Worm (Caenorhabditis elegans) whole organism, young adult: Measurements from ENCODE around the gene str-61.

Experiments used
- B0336.3 ChIP-seq: fragments of 200-800 bp; sonication (Bioruptor generic); IDR thresholded peaks from 2 replicates; pipeline ENCODE4 v1.3.6; 2022; ENCODE audit warnings: missing genetic modification characterization, missing compliant biosample characterization
- D2030.7 ChIP-seq: fragments of 200-800 bp; sonication (Bioruptor generic); IDR thresholded peaks from 2 replicates; pipeline ENCODE4 v1.3.6; 2022; ENCODE audit warnings: missing genetic modification reagents, missing genetic modification characterization, missing compliant biosample characterization
- F10E7.11 ChIP-seq: sonication (generic microtip); optimal IDR thresholded peaks from 2 replicates; lab custom pipeline; 2017; ENCODE audit warnings: mild to moderate bottlenecking, missing genetic modification characterization, moderate library complexity, missing compliant biosample characterization
- F23B12.7 ChIP-seq: sonication (generic microtip); optimal IDR thresholded peaks from 2 replicates; lab custom pipeline; 2017; ENCODE audit warnings: missing genetic modification characterization, mild to moderate bottlenecking, missing compliant biosample characterization, antibody characterized with exemption, moderate library complexity; ENCODE audit not compliant: insufficient read depth
- F49E8.2 ChIP-seq: sonication (generic microtip); optimal IDR thresholded peaks from 3 replicates; lab custom pipeline; 2017; ENCODE audit warnings: missing genetic modification characterization, mild to moderate bottlenecking, missing compliant biosample characterization, antibody characterized with exemption, moderate library complexity; ENCODE audit not compliant: insufficient read depth
- F57C9.4 ChIP-seq: sonication (generic microtip); optimal IDR thresholded peaks from 2 replicates; lab custom pipeline; 2017; ENCODE audit warnings: mild to moderate bottlenecking, missing genetic modification characterization, missing compliant biosample characterization
- K11D2.4 ChIP-seq: fragments of 200-800 bp; sonication (Bioruptor generic); IDR thresholded peaks from 2 replicates; pipeline ENCODE4 v1.3.6; 2022; ENCODE audit warnings: missing genetic modification reagents, missing genetic modification characterization, missing compliant biosample characterization
- K12H6.12 ChIP-seq: fragments of 200-800 bp; sonication (Bioruptor generic); optimal IDR thresholded peaks from 2 replicates; lab custom pipeline; 2018; ENCODE audit warnings: mild to moderate bottlenecking, missing genetic modification characterization, missing compliant biosample characterization
- T07F8.4 ChIP-seq: sonication (generic microtip); optimal IDR thresholded peaks from 2 replicates; lab custom pipeline; 2016; ENCODE audit warnings: mild to moderate bottlenecking, missing genetic modification characterization, moderate library complexity, missing compliant biosample characterization
- T26A5.8 ChIP-seq: sonication (generic microtip); optimal IDR thresholded peaks from 2 replicates; lab custom pipeline; 2016; ENCODE audit warnings: missing genetic modification characterization, missing compliant biosample characterization
- Y56A3A.18 ChIP-seq: fragments of 200-800 bp; sonication (Bioruptor generic); IDR thresholded peaks from 2 replicates; pipeline ENCODE4 v1.3.6; 2022; ENCODE audit warnings: missing genetic modification reagents, missing genetic modification characterization, missing compliant biosample characterization
- Y67H2A.10 ChIP-seq: fragments of 200-800 bp; sonication (Bioruptor generic); conservative IDR thresholded peaks from 2 replicates; pipeline ENCODE4 v1.3.6; 2022; ENCODE audit warnings: missing genetic modification reagents, missing genetic modification characterization, missing compliant biosample characterization
- ZK185.1 ChIP-seq: sonication (generic microtip); optimal IDR thresholded peaks from 2 replicates; lab custom pipeline; 2016; ENCODE audit warnings: mild to moderate bottlenecking, missing genetic modification characterization, missing compliant biosample characterization; ENCODE audit not compliant: poor library complexity, severe bottlenecking
- aptf-2 ChIP-seq: fragments of 200-800 bp; sonication (Bioruptor generic); conservative IDR thresholded peaks from 2 replicates; pipeline ENCODE4 v1.3.6; 2022; ENCODE audit warnings: missing genetic modification reagents, missing genetic modification characterization, missing compliant biosample characterization
- athp-1 ChIP-seq: sonication (generic microtip); optimal IDR thresholded peaks from 2 replicates; lab custom pipeline; 2017; ENCODE audit warnings: mild to moderate bottlenecking, missing genetic modification characterization, missing compliant biosample characterization
- attf-6 ChIP-seq: fragments of 200-800 bp; sonication (Bioruptor generic); IDR thresholded peaks from 2 replicates; pipeline ENCODE4 v1.3.6; 2022; ENCODE audit warnings: missing genetic modification reagents, missing genetic modification characterization, missing compliant biosample characterization
- bed-1 ChIP-seq: fragments of 200-800 bp; sonication (Bioruptor generic); IDR thresholded peaks from 2 replicates; pipeline ENCODE4 v1.3.6; 2022; ENCODE audit warnings: missing genetic modification reagents, missing genetic modification characterization, missing compliant biosample characterization
- bed-2 ChIP-seq: fragments of 200-800 bp; sonication (Bioruptor generic); IDR thresholded peaks from 2 replicates; pipeline ENCODE4 v1.3.6; 2022; ENCODE audit warnings: missing genetic modification reagents, missing genetic modification characterization, missing compliant biosample characterization
- cebp-1 ChIP-seq, 2 experiments: fragments of 200-800 bp in 1 of 2; sonication (Bioruptor generic) in 1 of 2; sonication (generic microtip) in 1 of 2; IDR thresholded peaks in 1 of 2; optimal IDR thresholded peaks in 1 of 2; 2 replicates each; pipeline versions ENCODE4 v1.3.6 to Lab custom; 2017 to 2022; ENCODE audit warnings: missing compliant biosample characterization in 2 of 2, missing genetic modification characterization in 2 of 2, mild to moderate bottlenecking in 1 of 2, missing genetic modification reagents in 1 of 2, moderate library complexity in 1 of 2
- dox-1 ChIP-seq: fragments of 200-800 bp; sonication (Bioruptor generic); IDR thresholded peaks from 2 replicates; pipeline ENCODE4 v1.3.6; 2022; ENCODE audit warnings: missing genetic modification reagents, missing genetic modification characterization, missing compliant biosample characterization
- dpl-1 ChIP-seq: fragments of 150-350 bp; optimal IDR thresholded peaks from 2 replicates; lab custom pipeline; 2014; ENCODE audit warnings: missing biosample characterization, missing genetic modification reagents, missing genetic modification characterization
- egl-44 ChIP-seq: fragments of 200-800 bp; sonication (Bioruptor generic); IDR thresholded peaks from 2 replicates; pipeline ENCODE4 v1.3.6; 2022; ENCODE audit warnings: missing genetic modification reagents, missing genetic modification characterization, missing compliant biosample characterization
- ets-4 ChIP-seq: fragments of 200-800 bp; sonication (Bioruptor generic); optimal IDR thresholded peaks from 2 replicates; lab custom pipeline; 2018; ENCODE audit warnings: mild to moderate bottlenecking, missing genetic modification characterization, missing compliant biosample characterization
- gei-17 ChIP-seq: fragments of 200-800 bp; sonication (Bioruptor generic); optimal IDR thresholded peaks from 2 replicates; lab custom pipeline; 2018; ENCODE audit warnings: mild to moderate bottlenecking, missing genetic modification characterization, missing compliant biosample characterization
- hlh-12 ChIP-seq: sonication (generic microtip); optimal IDR thresholded peaks from 2 replicates; lab custom pipeline; 2016; ENCODE audit warnings: missing genetic modification characterization, missing compliant biosample characterization
- hmg-1.2 ChIP-seq: fragments of 200-800 bp; sonication (Bioruptor generic); IDR thresholded peaks from 2 replicates; pipeline ENCODE4 v1.3.6; 2022; ENCODE audit warnings: missing genetic modification reagents, missing genetic modification characterization, missing compliant biosample characterization
- hrde-1 ChIP-seq: sonication (generic microtip); optimal IDR thresholded peaks from 2 replicates; lab custom pipeline; 2016; ENCODE audit warnings: missing genetic modification characterization, mild to moderate bottlenecking, missing compliant biosample characterization, moderate library complexity, missing genotype, missing genetic modification reagents, borderline replicate concordance
- hsf-1 ChIP-seq: fragments of 200-800 bp; sonication (Bioruptor generic); IDR thresholded peaks from 2 replicates; pipeline ENCODE4 v1.3.6; 2022; ENCODE audit warnings: missing genetic modification reagents, missing genetic modification characterization, missing compliant biosample characterization
- lin-26 ChIP-seq: fragments of 200-800 bp; sonication (Bioruptor generic); IDR thresholded peaks from 2 replicates; pipeline ENCODE4 v1.3.6; 2022; ENCODE audit warnings: missing genetic modification reagents, missing genetic modification characterization, missing compliant biosample characterization
- lsl-1 ChIP-seq: fragments of 200-800 bp; sonication (Bioruptor generic); optimal IDR thresholded peaks from 2 replicates; lab custom pipeline; 2018; ENCODE audit warnings: mild to moderate bottlenecking, missing genetic modification characterization, moderate library complexity, missing compliant biosample characterization
- madf-10 ChIP-seq: sonication (generic microtip); optimal IDR thresholded peaks from 2 replicates; lab custom pipeline; 2016; ENCODE audit warnings: mild to moderate bottlenecking, missing genetic modification characterization, missing compliant biosample characterization
- madf-3 ChIP-seq: fragments of 200-800 bp; sonication (Bioruptor generic); IDR thresholded peaks from 2 replicates; pipeline ENCODE4 v1.3.6; 2022; ENCODE audit warnings: missing genetic modification reagents, missing genetic modification characterization, missing compliant biosample characterization
- madf-8 ChIP-seq: fragments of 200-800 bp; sonication (Bioruptor generic); conservative IDR thresholded peaks from 2 replicates; pipeline ENCODE4 v1.3.6; 2022; ENCODE audit warnings: missing genetic modification reagents, missing genetic modification characterization, missing compliant biosample characterization
- mxl-1 ChIP-seq: sonication (generic microtip); optimal IDR thresholded peaks from 2 replicates; lab custom pipeline; 2016; ENCODE audit warnings: missing genetic modification characterization, missing compliant biosample characterization
- nfya-1 ChIP-seq: sonication (generic microtip); optimal IDR thresholded peaks from 2 replicates; lab custom pipeline; 2017; ENCODE audit warnings: antibody characterized with exemption, missing compliant biosample characterization, missing genetic modification characterization, borderline replicate concordance; ENCODE audit not compliant: insufficient read depth
- nfya-2 ChIP-seq: fragments of 200-800 bp; sonication (Bioruptor generic); IDR thresholded peaks from 2 replicates; pipeline ENCODE4 v1.3.6; 2022; ENCODE audit warnings: missing genetic modification reagents, missing genetic modification characterization, missing compliant biosample characterization
- nhr-120 ChIP-seq: fragments of 200-800 bp; sonication (Bioruptor generic); IDR thresholded peaks from 2 replicates; pipeline ENCODE4 v1.3.6; 2022; ENCODE audit warnings: missing genetic modification characterization, missing compliant biosample characterization
- nhr-80 ChIP-seq: sonication (generic microtip); optimal IDR thresholded peaks from 2 replicates; lab custom pipeline; 2016; ENCODE audit warnings: missing genetic modification characterization, missing compliant biosample characterization
- pbrm-1 ChIP-seq: fragments of 200-800 bp; sonication (Bioruptor generic); IDR thresholded peaks from 2 replicates; pipeline ENCODE4 v1.3.6; 2022; ENCODE audit warnings: missing genetic modification reagents, missing genetic modification characterization, missing compliant biosample characterization
- repo-1 ChIP-seq: sonication (generic microtip); optimal IDR thresholded peaks from 2 replicates; lab custom pipeline; 2017; ENCODE audit warnings: mild to moderate bottlenecking, missing genetic modification characterization, missing compliant biosample characterization
- sea-2 ChIP-seq: fragments of 200-800 bp; sonication (Bioruptor generic); IDR thresholded peaks from 2 replicates; pipeline ENCODE4 v1.3.6; 2022; ENCODE audit warnings: missing genetic modification characterization, missing compliant biosample characterization
- snpc-4 ChIP-seq, 5 experiments: fragments of 150-350 bp in 1 of 5; sonication (generic microtip) in 4 of 5; optimal IDR thresholded peaks; 2 replicates each; lab custom pipeline; 2014 to 2018; ENCODE audit warnings: missing genetic modification characterization in 5 of 5, missing biosample characterization in 3 of 5, antibody characterized with exemption in 2 of 5, mild to moderate bottlenecking in 2 of 5, missing compliant biosample characterization in 2 of 5, missing genotype in 2 of 5, moderate library complexity in 2 of 5, missing genetic modification reagents in 1 of 5
- tbp1 ChIP-seq: fragments of 200-800 bp; sonication (Bioruptor generic); optimal IDR thresholded peaks from 2 replicates; lab custom pipeline; 2018; ENCODE audit warnings: mild to moderate bottlenecking, missing genetic modification characterization, missing compliant biosample characterization
- ztf-18 ChIP-seq: sonication (generic microtip); optimal IDR thresholded peaks from 2 replicates; lab custom pipeline; 2016; ENCODE audit warnings: missing genotype, mild to moderate bottlenecking, missing genetic modification characterization, missing compliant biosample characterization
- ztf-26 ChIP-seq: sonication (generic microtip); optimal IDR thresholded peaks from 2 replicates; lab custom pipeline; 2017; ENCODE audit warnings: missing genetic modification characterization, missing compliant biosample characterization
- ztf-28 ChIP-seq: fragments of 200-800 bp; sonication (Bioruptor generic); IDR thresholded peaks from 2 replicates; pipeline ENCODE4 v1.3.6; 2022; ENCODE audit warnings: missing genetic modification reagents, missing genetic modification characterization, missing compliant biosample characterization
- ztf-6 ChIP-seq: fragments of 200-800 bp; sonication (Bioruptor generic); IDR thresholded peaks from 2 replicates; pipeline ENCODE4 v1.3.6; 2022; ENCODE audit warnings: missing genetic modification reagents, missing genetic modification characterization, missing compliant biosample characterization

Gene str-61

DNA sequence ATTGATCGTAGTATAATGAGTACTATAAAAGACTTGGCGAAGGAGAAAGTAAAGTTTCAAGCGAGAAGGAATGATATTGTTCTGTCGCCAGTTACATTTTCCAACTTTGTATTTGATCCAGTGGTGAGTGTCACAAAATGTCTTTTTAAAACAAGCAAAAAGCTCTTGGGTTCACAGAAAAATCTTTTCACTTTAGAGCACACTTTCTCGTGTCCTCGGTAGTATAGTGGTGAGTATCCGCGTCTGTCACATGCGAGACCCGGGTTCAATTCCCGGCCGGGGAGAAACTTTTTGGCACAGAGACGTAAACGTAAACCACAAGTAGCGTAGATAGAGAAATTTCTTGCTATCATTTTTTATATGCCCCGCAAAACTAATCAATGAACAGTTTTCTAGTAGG is 30.7 kb downstream of the str-61 start (continued):
- no peak for TF ChIP-seq sea-2 (GFP tag; lab: Robert Waterston, UW)
- TF ChIP-seq attf-6 (GFP tag; lab: Robert Waterston, UW) = peak; percentile 83
- TF ChIP-seq K12H6.12 (tag; lab: Kevin White, UChicago) = no peak
- TF ChIP-seq dpl-1 (GFP tag; lab: Kevin White, UChicago) = no peak
- no peak for TF ChIP-seq ztf-26 (tag; lab: Kevin White, UChicago)
- TF ChIP-seq nfya-2 = no peak
- no peak for TF ChIP-seq K11D2.4 (GFP tag; lab: Robert Waterston, UW)
- no peak for TF ChIP-seq F23B12.7
- TF ChIP-seq nfya-1 (tag; lab: Kevin White, UChicago) = no peak
- TF ChIP-seq nhr-120 (GFP tag; lab: Robert Waterston, UW) = no peak
- TF ChIP-seq lsl-1 = no peak
- peak; percentile 74 for TF ChIP-seq lin-26 (GFP tag; lab: Robert Waterston, UW)
- TF ChIP-seq D2030.7 (GFP tag; lab: Robert Waterston, UW) = peak; percentile 37; the same call in 1 of the 2 replicates
- no peak for TF ChIP-seq gei-17 (GFP tag; lab: Kevin White, UChicago)
- TF ChIP-seq hrde-1 (tag; lab: Kevin White, UChicago) = peak; percentile 22
- peak; percentile 5 for TF ChIP-seq nhr-80 (tag; lab: Kevin White, UChicago)
- TF ChIP-seq ztf-6 = no peak
- no peak for TF ChIP-seq repo-1 (tag; lab: Kevin White, UChicago)
- TF ChIP-seq bed-1 (GFP tag; lab: Robert Waterston, UW) = no peak
- peak; percentile 59 for TF ChIP-seq hmg-1.2 (GFP tag; lab: Robert Waterston, UW)
- TF ChIP-seq aptf-2 = no peak
- peak; percentile 7 for TF ChIP-seq athp-1 (tag; lab: Kevin White, UChicago)
- peak; percentile 89 for TF ChIP-seq tbp1 (GFP tag; lab: Kevin White, UChicago)
- TF ChIP-seq madf-10 (tag; lab: Kevin White, UChicago) = peak; percentile 8
- TF ChIP-seq hlh-12 (tag; lab: Kevin White, UChicago) = no peak
- peak; percentile 46 for TF ChIP-seq ztf-18 (tag; lab: Kevin White, UChicago)
- no peak for TF ChIP-seq madf-8 (GFP tag; lab: Robert Waterston, UW)
- TF ChIP-seq ZK185.1 (tag; lab: Kevin White, UChicago) = peak; percentile 57
- peak; percentile 63 for TF ChIP-seq snpc-4 (GFP tag; optimal IDR thresholded peaks at IDR 0.05; lab: Kevin White, UChicago)
- TF ChIP-seq snpc-4 (tag; optimal IDR thresholded peaks at IDR 0.05; lab: Kevin White, UChicago) = peak in 2 of 4 experiments; percentile 18 to 83
- no peak for TF ChIP-seq B0336.3 (GFP tag; lab: Robert Waterston, UW)
- TF ChIP-seq Y67H2A.10 (GFP tag; lab: Robert Waterston, UW) = no peak
- no peak for TF ChIP-seq T07F8.4 (tag; lab: Kevin White, UChicago)
- no peak for TF ChIP-seq ets-4 (GFP tag; lab: Kevin White, UChicago)
- TF ChIP-seq F57C9.4 (tag; lab: Kevin White, UChicago) = no peak
- TF ChIP-seq F10E7.11 (tag; lab: Kevin White, UChicago) = no peak
- TF ChIP-seq ztf-28 (GFP tag; lab: Robert Waterston, UW) = no peak
- 0 out of 2 replicates have a peak, but pooled peaks have one; percentile 53 for TF ChIP-seq Y56A3A.18
- peak; percentile 10 for TF ChIP-seq F49E8.2
- no peak for TF ChIP-seq egl-44
- 0 out of 2 replicates have a peak, but pooled peaks have one; percentile 53 for TF ChIP-seq pbrm-1 (GFP tag; lab: Robert Waterston, UW)
- 0 out of 2 replicates have a peak, but pooled peaks have one; percentile 42 for TF ChIP-seq hsf-1 (GFP tag; lab: Robert Waterston, UW)
- peak; percentile 25 for TF ChIP-seq mxl-1
- TF ChIP-seq T26A5.8 (tag; lab: Kevin White, UChicago) = no peak
- TF ChIP-seq dox-1 (GFP tag; lab: Robert Waterston, UW) = peak; percentile 72
- TF ChIP-seq bed-2 (GFP tag; lab: Robert Waterston, UW) = no peak
- no peak for TF ChIP-seq madf-3 (GFP tag; lab: Robert Waterston, UW)
- TF ChIP-seq cebp-1 (GFP tag; IDR thresholded peaks at IDR 0.05; lab: Robert Waterston, UW) = no peak
- TF ChIP-seq cebp-1 (tag; optimal IDR thresholded peaks at IDR 0.05; lab: Kevin White, UChicago) = no peak
